Fruit fly (Drosophila melanogaster): ENCODE measurements around the gene Snx27.

The Snx27 gene

DNA sequence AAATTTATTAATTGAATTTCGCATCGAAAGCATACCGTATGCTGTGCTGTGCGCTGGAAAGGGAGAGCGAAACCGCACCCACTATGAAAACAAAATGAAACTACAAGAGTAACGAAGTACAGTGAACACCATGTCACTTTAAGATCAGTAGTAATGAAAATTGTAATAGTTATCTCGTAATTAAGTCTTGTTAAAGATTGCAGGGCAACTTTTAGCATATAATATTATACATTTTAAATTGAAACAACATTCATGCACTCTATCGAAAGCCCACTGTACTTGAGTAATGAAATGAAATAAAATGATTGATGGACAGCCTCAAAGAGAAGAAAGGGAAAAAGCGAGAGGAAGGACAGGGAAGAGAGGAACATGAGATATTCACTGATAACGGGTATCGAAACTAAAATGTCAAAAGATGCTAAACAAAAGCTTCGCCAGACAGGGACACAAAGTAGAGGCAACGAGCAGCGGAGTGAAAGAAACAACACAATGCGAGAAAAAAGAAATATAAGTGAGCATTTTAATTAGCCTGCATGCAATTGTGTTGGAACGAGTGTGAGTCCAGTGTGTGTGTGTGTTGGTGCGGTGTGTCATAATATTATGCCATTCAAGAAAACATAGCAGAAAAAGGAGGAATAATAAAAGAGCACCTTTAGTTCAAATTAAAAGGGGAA, 2.4 kb downstream of the Snx27 start:
- TF ChIP-seq psq (optimal IDR thresholded peaks at IDR 0.05) (no peak), CG8478 (optimal IDR thresholded peaks at IDR 0.05) (no peak), pan (optimal IDR thresholded peaks at IDR 0.05) (no peak), usp (GFP tag; optimal IDR thresholded peaks at IDR 0.05) (no peak), Dll (optimal IDR thresholded peaks at IDR 0.05) (no peak), EcR (GFP tag; optimal IDR thresholded peaks at IDR 0.05) (no peak)

DNA sequence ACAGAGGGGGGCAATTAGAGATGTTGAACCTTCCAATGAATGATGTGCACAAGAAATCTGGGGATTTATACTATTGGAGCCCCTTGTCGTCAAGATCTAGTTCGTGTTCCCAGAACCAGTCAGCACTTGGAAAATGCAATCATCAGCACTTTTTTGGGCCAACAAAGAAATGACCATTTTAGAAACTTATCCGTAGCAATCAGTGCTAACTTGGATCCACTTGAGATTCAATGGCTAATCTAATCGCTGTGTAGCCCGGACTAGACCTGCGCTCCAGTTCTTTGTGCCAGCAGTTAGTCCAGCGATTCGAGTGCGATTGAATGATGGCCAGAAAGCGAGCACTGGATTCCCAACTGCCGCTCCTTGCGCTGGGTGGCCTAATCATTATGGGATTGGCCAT, 5.4 kb downstream of the Snx27 start, which contains the start of gene CG15773:
Gene CG15773, plus strand, starts transcription at position 301 of the 400 bp plus-strand sequence.
- TF ChIP-seq pan (optimal IDR thresholded peaks at IDR 0.05) (no peak), Dll (optimal IDR thresholded peaks at IDR 0.05) (no peak), usp (GFP tag; optimal IDR thresholded peaks at IDR 0.05) (no peak), psq (optimal IDR thresholded peaks at IDR 0.05) (no peak), EcR (GFP tag; optimal IDR thresholded peaks at IDR 0.05) (no peak), CG8478 (optimal IDR thresholded peaks at IDR 0.05) (no peak)

DNA sequence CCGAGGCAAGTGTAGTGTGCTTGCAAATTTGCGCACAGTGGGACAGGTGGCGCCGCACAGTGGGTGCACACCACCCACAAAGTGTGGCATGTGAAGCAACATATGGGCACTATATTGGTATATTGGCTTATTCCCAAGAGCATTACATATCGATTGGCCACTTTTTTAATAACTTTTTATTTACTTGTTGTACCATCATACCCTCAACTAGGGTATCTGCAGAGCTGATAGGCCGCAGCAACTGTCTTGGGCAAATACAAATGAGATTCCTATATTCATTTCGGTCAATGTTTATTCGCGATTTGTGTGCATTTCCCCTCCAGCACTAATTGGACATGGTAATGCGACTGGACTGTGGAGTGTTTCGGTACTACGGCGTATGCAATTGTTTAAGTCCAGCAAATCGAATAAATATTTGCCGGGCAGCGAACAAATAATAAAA, 13.1 kb downstream of the Snx27 start:
- TF ChIP-seq EcR (GFP tag; optimal IDR thresholded peaks at IDR 0.05) = no peak
- TF ChIP-seq usp (GFP tag; optimal IDR thresholded peaks at IDR 0.05) = no peak
- TF ChIP-seq psq (optimal IDR thresholded peaks at IDR 0.05) = no peak
- no peak for TF ChIP-seq Dll (optimal IDR thresholded peaks at IDR 0.05)
- TF ChIP-seq pan (optimal IDR thresholded peaks at IDR 0.05) = no peak
- no peak for TF ChIP-seq CG8478 (optimal IDR thresholded peaks at IDR 0.05)

DNA sequence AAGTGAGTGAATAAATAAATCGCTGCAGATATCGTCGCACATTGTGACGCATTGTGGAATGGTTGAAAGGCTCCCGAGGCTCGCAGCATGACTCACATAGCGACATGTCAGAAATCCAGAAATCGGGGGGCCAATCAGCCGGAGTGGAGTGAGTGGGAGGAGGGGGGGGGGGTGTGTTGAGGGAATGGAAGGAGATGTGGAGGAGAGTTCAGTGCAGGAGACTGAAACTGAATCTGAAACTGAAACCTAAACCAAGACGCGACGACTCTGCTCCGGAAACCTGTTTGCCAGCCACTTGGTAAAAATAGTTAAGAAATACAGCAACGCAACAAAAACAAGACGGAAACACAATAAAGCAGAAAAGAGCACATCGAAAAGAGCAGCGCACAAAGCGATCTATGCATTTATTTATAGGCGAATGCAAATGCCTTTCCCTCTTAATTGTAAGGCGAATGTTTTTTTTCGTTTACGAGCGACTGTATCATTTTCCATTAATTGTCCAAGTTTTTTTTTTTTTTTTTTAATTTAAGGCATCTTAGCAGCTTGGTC, 13.6 kb downstream of the Snx27 start:
- TF ChIP-seq usp (GFP tag; optimal IDR thresholded peaks at IDR 0.05) (no peak), Dll (optimal IDR thresholded peaks at IDR 0.05) (no peak), psq (optimal IDR thresholded peaks at IDR 0.05) (no peak), CG8478 (optimal IDR thresholded peaks at IDR 0.05) (no peak), pan (optimal IDR thresholded peaks at IDR 0.05) (no peak), EcR (GFP tag; optimal IDR thresholded peaks at IDR 0.05) (no peak)

DNA sequence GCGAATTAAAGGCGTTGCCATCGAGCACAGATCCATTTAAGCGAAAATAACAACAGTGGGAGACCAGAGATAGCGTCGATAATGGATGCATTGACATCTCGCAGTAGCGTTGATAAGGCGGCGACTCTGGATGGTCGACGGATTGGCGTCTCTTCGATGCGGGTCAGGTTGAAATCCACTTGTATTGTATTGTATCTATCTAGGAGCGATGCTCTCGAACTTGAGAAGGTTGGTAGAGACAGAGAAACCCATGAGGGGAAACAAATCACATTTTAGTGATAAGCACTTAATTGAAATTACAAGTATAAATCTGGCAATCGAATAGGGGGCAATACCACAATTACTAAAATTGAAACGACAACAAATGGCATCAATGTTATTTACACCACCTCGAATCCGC, 14.3 kb downstream of the Snx27 start:
- TF ChIP-seq psq (optimal IDR thresholded peaks at IDR 0.05) (no peak), pan (optimal IDR thresholded peaks at IDR 0.05) (no peak), Dll (optimal IDR thresholded peaks at IDR 0.05) (no peak), usp (GFP tag; optimal IDR thresholded peaks at IDR 0.05) (no peak), CG8478 (optimal IDR thresholded peaks at IDR 0.05) (no peak), EcR (GFP tag; optimal IDR thresholded peaks at IDR 0.05) (no peak)

DNA sequence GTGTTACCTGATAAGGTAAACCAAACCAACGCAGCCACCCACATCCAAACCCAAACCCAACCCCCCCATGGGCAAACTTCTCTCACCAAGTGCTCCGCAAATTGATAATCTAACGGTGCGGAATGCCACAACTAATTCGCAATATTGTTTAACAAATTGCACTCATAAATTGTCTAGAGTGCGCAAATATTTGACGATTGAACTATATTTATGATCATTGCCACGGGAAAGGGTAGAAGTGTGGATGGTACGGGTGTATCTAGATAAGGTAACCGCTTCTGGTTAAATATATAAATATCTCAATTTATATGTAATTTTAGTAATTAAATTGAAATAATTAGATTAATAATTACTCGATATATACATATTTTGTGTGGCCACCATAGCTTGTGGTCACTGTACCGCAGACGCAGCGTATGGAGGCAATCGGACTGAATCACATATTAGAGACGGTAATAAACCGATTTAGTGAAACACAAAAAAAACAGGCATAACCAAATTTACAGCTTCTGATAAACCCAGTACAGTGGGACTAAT, 19.3 kb downstream of the Snx27 start:
- TF ChIP-seq usp (GFP tag; optimal IDR thresholded peaks at IDR 0.05) (no peak), CG8478 (optimal IDR thresholded peaks at IDR 0.05) (no peak), pan (optimal IDR thresholded peaks at IDR 0.05) (no peak), psq (optimal IDR thresholded peaks at IDR 0.05) (no peak), EcR (GFP tag; optimal IDR thresholded peaks at IDR 0.05) (no peak), Dll (optimal IDR thresholded peaks at IDR 0.05) (no peak)

DNA sequence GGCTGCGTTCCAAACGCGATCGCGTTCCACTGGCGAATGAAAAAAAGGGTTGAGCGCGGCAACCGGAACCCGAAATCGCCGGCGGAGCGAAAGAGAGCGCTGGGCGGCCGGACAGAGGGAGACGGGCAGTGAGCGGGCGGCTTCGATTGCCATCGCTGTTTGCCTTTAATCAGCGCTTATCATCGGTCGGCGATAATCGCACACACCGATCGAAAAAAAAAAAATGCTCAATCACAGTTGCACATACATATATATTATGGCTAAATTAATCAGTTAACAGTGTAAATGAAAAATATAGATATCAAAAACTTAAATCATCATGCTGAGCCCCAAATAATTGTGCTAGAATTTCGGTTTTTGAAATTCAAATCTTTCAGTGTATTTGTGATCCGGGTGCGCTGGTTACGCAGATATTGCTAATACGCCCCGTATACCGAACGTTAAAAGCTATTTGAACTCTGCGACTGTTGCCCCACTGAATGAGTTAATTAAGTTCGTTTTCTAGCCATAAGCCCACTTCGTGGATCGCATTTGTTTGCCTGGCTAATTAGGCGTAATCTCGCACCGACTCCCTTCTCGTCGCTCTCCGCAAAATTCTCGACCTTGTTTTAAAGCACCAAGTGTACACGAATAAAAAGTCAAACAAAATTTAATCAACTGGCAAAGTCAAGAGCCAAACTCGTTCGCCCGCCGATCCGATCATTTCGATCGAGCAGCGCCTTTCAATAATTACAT, 19.9 kb downstream of the Snx27 start, which contains the start of gene CG33080:
Gene CG33080, minus strand, starts transcription at position 38 of the 735 bp plus-strand sequence.
- TF ChIP-seq psq (optimal IDR thresholded peaks at IDR 0.05) (no peak), Dll (optimal IDR thresholded peaks at IDR 0.05) (no peak), usp (GFP tag; optimal IDR thresholded peaks at IDR 0.05) (no peak), pan (optimal IDR thresholded peaks at IDR 0.05) (no peak), EcR (GFP tag; optimal IDR thresholded peaks at IDR 0.05) (no peak), CG8478 (optimal IDR thresholded peaks at IDR 0.05) (no peak)

DNA sequence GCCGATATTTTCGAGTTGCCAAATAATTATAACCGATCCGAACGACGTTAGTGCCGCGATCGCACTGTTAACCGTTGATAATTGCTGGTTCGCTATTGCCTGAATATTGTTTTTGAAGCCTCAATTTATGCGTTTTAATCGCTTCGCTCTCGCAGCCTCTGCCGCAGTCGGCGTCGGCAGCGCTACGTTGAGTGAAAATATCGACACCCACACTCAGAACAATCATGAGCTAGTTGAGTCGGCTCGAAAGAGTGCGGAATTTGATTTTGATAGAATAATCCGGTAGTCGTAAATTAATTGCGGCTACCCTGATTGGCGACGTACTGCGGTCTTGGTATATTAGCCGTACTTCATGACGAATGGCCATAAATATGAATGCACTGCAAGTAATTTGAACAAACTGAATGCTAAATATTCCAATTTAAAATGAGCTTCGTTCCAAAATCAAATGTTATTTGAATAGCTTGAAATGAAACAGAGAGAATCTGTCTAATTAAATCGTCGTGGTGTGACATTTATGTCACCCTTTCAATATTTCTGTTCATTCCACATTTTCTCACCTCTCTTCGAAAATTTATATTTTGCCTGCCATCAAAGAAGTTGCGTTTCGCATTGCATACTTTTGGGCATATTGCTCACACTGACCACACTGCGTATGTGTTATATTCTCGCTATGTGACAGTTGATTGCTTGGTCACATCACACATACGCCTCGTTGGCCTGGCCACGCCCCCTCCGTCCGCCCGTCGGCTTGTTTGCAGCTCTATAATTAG, 22.2 kb downstream of the Snx27 start:
- TF ChIP-seq pan (optimal IDR thresholded peaks at IDR 0.05) (no peak), psq (optimal IDR thresholded peaks at IDR 0.05) (no peak), usp (GFP tag; optimal IDR thresholded peaks at IDR 0.05) (no peak), CG8478 (optimal IDR thresholded peaks at IDR 0.05) (no peak), Dll (optimal IDR thresholded peaks at IDR 0.05) (no peak), EcR (GFP tag; optimal IDR thresholded peaks at IDR 0.05) (no peak)

DNA sequence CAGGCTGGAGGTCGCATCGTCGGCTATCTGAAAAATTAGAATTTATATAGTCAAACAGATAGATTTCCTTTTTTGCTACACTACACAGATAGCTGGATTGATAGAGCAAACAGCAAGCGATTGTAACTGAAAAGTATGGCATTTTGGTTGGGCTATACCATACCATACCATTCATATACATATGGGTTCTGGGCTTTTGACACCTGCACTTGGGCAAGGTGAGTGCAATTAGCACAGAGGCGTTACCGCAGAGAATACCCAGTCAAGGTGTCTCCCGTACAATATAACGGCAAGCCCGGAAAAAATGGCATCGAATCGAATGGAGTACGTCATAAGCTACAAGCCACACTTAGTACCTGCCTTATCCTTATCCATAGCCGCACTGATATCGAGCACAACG, 23.0 kb downstream of the Snx27 start:
- TF ChIP-seq psq (optimal IDR thresholded peaks at IDR 0.05) (no peak), usp (GFP tag; optimal IDR thresholded peaks at IDR 0.05) (no peak), CG8478 (optimal IDR thresholded peaks at IDR 0.05) (no peak), pan (optimal IDR thresholded peaks at IDR 0.05) (no peak), EcR (GFP tag; optimal IDR thresholded peaks at IDR 0.05) (no peak), Dll (optimal IDR thresholded peaks at IDR 0.05) (no peak)

DNA sequence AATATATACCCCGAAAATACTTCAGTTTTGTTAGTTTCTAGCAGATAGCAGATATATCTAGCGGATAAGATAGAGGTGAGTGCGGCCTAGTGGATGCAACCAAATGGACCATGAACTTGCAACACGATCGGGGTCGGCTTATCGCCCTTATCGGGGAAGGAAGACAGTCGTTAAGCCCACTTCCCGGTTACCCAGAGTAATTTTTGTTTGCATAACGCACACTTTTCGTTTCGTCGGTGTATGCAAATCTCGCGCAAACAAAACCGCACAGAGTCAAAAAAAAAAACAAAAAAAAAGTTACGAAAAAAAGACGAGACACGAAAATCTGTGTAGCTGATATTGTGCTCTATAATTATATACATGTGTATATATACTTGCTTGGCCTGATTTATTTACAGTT, 24.9 kb downstream of the Snx27 start:
- TF ChIP-seq CG8478 (optimal IDR thresholded peaks at IDR 0.05) (no peak), EcR (GFP tag; optimal IDR thresholded peaks at IDR 0.05) (no peak), psq (optimal IDR thresholded peaks at IDR 0.05) (no peak), pan (optimal IDR thresholded peaks at IDR 0.05) (no peak), Dll (optimal IDR thresholded peaks at IDR 0.05) (no peak), usp (GFP tag; optimal IDR thresholded peaks at IDR 0.05) (no peak)

DNA sequence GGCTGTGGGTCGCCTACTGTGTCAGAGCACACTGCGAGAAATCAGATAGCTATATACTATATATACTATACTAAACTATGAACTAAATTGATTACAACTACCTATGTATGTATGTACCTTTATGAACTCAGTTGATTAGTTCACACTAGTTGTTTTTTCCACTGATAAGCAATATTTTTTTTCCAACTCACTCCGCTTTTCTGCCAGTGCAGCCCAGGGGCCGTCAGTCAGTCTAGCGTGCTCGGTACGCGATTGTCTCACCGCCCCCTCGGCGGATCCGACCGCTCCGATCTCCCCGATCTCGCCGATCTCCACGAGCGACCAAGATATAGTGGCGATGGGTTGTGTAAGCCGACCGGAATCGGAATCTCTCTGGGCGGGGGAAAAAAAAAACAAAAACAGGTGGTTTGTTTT, 31.9 kb downstream of the Snx27 start:
- TF ChIP-seq psq (optimal IDR thresholded peaks at IDR 0.05) = no peak
